Fruit fly (Drosophila melanogaster): Measurements from ENCODE around the gene Gug.

The Gug gene

DNA sequence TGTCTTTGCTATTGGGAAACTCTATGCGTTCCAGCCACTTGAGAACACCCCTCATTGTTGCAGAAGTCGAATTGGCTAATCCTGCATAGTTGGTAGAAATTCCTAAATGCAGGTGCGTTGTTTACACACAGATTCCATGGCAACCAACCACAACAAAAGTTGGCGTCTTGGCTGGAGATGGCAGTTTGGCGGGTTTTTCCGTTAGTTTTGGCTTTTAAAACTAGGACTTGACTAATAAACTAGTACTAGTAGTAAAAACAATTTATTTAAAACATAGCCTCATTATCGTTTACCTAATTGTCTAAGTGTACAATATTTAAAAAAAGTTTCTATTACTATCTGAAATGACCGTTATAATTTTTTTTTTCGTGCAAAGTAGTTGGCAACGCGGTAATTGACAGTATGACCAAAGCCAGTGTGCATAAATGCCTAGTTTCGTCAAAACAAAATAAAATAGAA, 38.3 kb upstream of the Gug start, which contains the start of gene Exo70 (continued):
- no peak for TF ChIP-seq CG14965 (GFP tag; optimal IDR thresholded peaks at IDR 0.05; ENCODE audit: borderline replicate concordance)
- no peak for TF ChIP-seq fd96Cb (tag; optimal IDR thresholded peaks at IDR 0.05)
- peak; percentile 15 for TF ChIP-seq CG10979 (tag; optimal IDR thresholded peaks at IDR 0.05)
- TF ChIP-seq nerfin-1 (tag; optimal IDR thresholded peaks at IDR 0.05) = peak; percentile 84
- no peak for TF ChIP-seq CG9817 (tag; optimal IDR thresholded peaks at IDR 0.05)
- peak; percentile 13 for TF ChIP-seq Antp (GFP tag; optimal IDR thresholded peaks at IDR 0.05)
- TF ChIP-seq dmrt11E (tag; optimal IDR thresholded peaks at IDR 0.05) = no peak
- TF ChIP-seq knrl (GFP tag; IDR thresholded peaks at IDR 0.05; ENCODE audit: partially characterized antibody) = 0 out of 3 replicates have a peak, but pooled peaks have one; percentile 31
- TF ChIP-seq Usf (GFP tag; optimal IDR thresholded peaks at IDR 0.05) = no peak
- TF ChIP-seq CG30403 (GFP tag; optimal IDR thresholded peaks at IDR 0.05) = peak; percentile 32
- no peak for TF ChIP-seq Nf-YA (GFP tag; IDR thresholded peaks at IDR 0.05)
- peak; percentile 63 for TF ChIP-seq CG17359 (tag; optimal IDR thresholded peaks at IDR 0.05)
- no peak for TF ChIP-seq CG16863 (GFP tag; optimal IDR thresholded peaks at IDR 0.05)
- TF ChIP-seq CG32772 (GFP tag; IDR thresholded peaks at IDR 0.05) = peak; percentile 64
- no peak for TF ChIP-seq pfk (GFP tag; optimal IDR thresholded peaks at IDR 0.05)
- TF ChIP-seq ranshi (GFP tag; IDR thresholded peaks at IDR 0.05) = no peak
- no peak for TF ChIP-seq CoRest (tag; optimal IDR thresholded peaks at IDR 0.05)
- TF ChIP-seq fu2 (GFP tag; optimal IDR thresholded peaks at IDR 0.05) = peak; percentile 18
- TF ChIP-seq trem (tag; optimal IDR thresholded peaks at IDR 0.05) = peak; percentile 50
- TF ChIP-seq hbn (GFP tag; IDR thresholded peaks at IDR 0.05; ENCODE audit: partially characterized antibody) = no peak
- peak; percentile 38 for TF ChIP-seq YL-1 (GFP tag; optimal IDR thresholded peaks at IDR 0.05)
- TF ChIP-seq pita (GFP tag; optimal IDR thresholded peaks at IDR 0.05) = no peak
- no peak for TF ChIP-seq CG6765 (GFP tag; optimal IDR thresholded peaks at IDR 0.05)
- no peak for TF ChIP-seq CG13296 (GFP tag; optimal IDR thresholded peaks at IDR 0.05)
- TF ChIP-seq CG14710 (tag; optimal IDR thresholded peaks at IDR 0.05) = peak; percentile 63
- TF ChIP-seq CG17568 (GFP tag; optimal IDR thresholded peaks at IDR 0.05) = no peak
- no peak for TF ChIP-seq corto (GFP tag; optimal IDR thresholded peaks at IDR 0.05)

DNA sequence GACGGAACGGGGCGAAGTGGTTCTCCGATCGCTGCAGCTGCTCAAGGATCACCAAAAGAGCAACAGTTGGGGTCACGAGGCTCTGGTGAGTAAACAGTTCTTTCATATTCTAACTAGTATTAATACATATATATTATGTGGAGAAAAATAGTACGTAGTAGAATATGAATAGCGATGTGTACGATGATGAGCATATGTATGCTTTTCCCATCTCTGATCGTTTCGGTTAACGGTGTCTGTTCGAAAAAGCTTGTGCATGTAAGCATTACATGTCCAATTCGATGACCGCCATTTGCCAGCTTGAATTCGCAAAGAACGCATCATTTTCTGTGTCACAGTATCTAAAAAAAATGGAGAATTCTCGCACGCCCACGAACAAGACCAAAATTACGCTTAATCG, 37.0 kb upstream of the Gug start, which contains the start of the genes Oseg1 and mtrm:
Gene Oseg1, minus strand, starts transcription at position 101 of the 400 bp plus-strand sequence.
Gene mtrm, plus strand, starts transcription at position 288 of the 400 bp plus-strand sequence.
- no peak for TF ChIP-seq disco-r (GFP tag; optimal IDR thresholded peaks at IDR 0.05)
- peak; percentile 30 for TF ChIP-seq Ets65A (GFP tag)

DNA sequence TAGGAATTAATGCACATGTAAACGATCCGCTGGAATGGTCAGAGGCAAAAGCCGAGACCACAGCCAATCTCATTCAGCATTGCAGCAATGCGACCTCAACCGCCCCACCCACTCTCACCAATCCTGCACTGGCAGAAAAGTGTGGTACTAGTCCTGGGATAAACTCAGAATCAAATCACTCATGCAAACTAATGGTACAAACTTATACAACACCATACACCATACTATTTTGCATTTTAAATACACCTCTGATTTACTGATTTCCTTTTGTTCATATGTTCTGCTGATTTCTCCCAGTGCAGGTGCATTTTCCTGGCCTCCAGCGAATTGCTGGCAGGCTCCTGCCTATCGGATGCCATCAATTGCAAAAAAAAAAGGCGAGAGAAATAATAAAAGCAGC, 30.7 kb upstream of the Gug start:
- TF ChIP-seq odd (GFP tag; optimal IDR thresholded peaks at IDR 0.05) (no peak), zfh1 (GFP tag; IDR thresholded peaks at IDR 0.05) (peak; percentile 64; the same call in 1 of the 3 replicates), Antp (GFP tag; optimal IDR thresholded peaks at IDR 0.05) (peak; percentile 51), org-1 (GFP tag; optimal IDR thresholded peaks at IDR 0.05) (peak; percentile 7), repo (GFP tag; optimal IDR thresholded peaks at IDR 0.05) (no peak), Ets65A (GFP tag) (peak; percentile 1), crp (GFP tag; optimal IDR thresholded peaks at IDR 0.05) (no peak), gcm (GFP tag; optimal IDR thresholded peaks at IDR 0.05) (no peak), CG3407 (GFP tag; optimal IDR thresholded peaks at IDR 0.05) (peak; percentile 24), Asciz (GFP tag; optimal IDR thresholded peaks at IDR 0.05) (peak; percentile 2), nmo (GFP tag; optimal IDR thresholded peaks at IDR 0.05) (peak; percentile 42), Oli (tag; optimal IDR thresholded peaks at IDR 0.05) (peak; percentile 16), Spps (tag; optimal IDR thresholded peaks at IDR 0.05) (no peak), CG10979 (tag; optimal IDR thresholded peaks at IDR 0.05) (peak; percentile 29), CG14050 (GFP tag; IDR thresholded peaks at IDR 0.05) (no peak), sisA (GFP tag; IDR thresholded peaks at IDR 0.05) (0 out of 2 replicates have a peak, but pooled peaks have one; percentile 19), CG4424 (GFP tag; optimal IDR thresholded peaks at IDR 0.05) (peak; percentile 19), pita (GFP tag; optimal IDR thresholded peaks at IDR 0.05) (no peak), Drgx (GFP tag; IDR thresholded peaks at IDR 0.05) (peak; percentile 93), CG32772 (GFP tag; IDR thresholded peaks at IDR 0.05) (0 out of 2 replicates have a peak, but pooled peaks have one; percentile 20), D (optimal IDR thresholded peaks at IDR 0.05) (no peak), D (GFP tag; optimal IDR thresholded peaks at IDR 0.05) (peak; percentile 7), gro (GFP tag; optimal IDR thresholded peaks at IDR 0.05) (no peak), wdn (GFP tag; IDR thresholded peaks at IDR 0.05) (no peak)

All from whole organism, embryonic.